Worm (Caenorhabditis elegans) whole organism, midembryonic: ENCODE results near the gene srh-284.

Experiments
- T22C8.4 ChIP-seq: fragments of 200-800 bp; sonication (Bioruptor generic); IDR thresholded peaks from 2 replicates; pipeline ENCODE4 v1.3.6; 2022; ENCODE audit warnings: missing genetic modification characterization, missing compliant biosample characterization
- cog-1 ChIP-seq: sonication (generic microtip); optimal IDR thresholded peaks from 2 replicates; lab custom pipeline; 2016; ENCODE audit warnings: missing genetic modification characterization, missing compliant biosample characterization
- flt-1 ChIP-seq: fragments of 200-800 bp; sonication (Bioruptor generic); IDR thresholded peaks from 2 replicates; pipeline ENCODE4 v1.3.6; 2022; ENCODE audit warnings: missing genetic modification characterization, missing compliant biosample characterization
- klf-2 ChIP-seq: fragments of 200-800 bp; sonication (Bioruptor generic); conservative IDR thresholded peaks from 2 replicates; pipeline ENCODE4 v1.3.6; 2022; ENCODE audit warnings: missing genetic modification reagents, missing genetic modification characterization, missing compliant biosample characterization
- med-1 ChIP-seq: sonication (generic microtip); optimal IDR thresholded peaks from 2 replicates; lab custom pipeline; 2017; ENCODE audit warnings: missing genetic modification characterization, mild to moderate bottlenecking, missing compliant biosample characterization, antibody characterized with exemption, missing genetic modification reagents; ENCODE audit not compliant: insufficient read depth
- ref-1 ChIP-seq: fragments of 200-800 bp; sonication (Bioruptor generic); conservative IDR thresholded peaks from 2 replicates; pipeline ENCODE4 v1.3.6; 2022; ENCODE audit warnings: missing genetic modification reagents, missing genetic modification characterization, missing compliant biosample characterization
- tab-1 ChIP-seq: fragments of 200-800 bp; sonication (Bioruptor generic); IDR thresholded peaks from 2 replicates; pipeline ENCODE4 v1.3.6; 2022; ENCODE audit warnings: missing genetic modification characterization, missing compliant biosample characterization
- ztf-29 ChIP-seq: fragments of 200-800 bp; sonication (Bioruptor generic); IDR thresholded peaks from 2 replicates; pipeline ENCODE4 v1.3.6; 2022; ENCODE audit warnings: missing genetic modification reagents, missing genetic modification characterization, missing compliant biosample characterization

DNA sequence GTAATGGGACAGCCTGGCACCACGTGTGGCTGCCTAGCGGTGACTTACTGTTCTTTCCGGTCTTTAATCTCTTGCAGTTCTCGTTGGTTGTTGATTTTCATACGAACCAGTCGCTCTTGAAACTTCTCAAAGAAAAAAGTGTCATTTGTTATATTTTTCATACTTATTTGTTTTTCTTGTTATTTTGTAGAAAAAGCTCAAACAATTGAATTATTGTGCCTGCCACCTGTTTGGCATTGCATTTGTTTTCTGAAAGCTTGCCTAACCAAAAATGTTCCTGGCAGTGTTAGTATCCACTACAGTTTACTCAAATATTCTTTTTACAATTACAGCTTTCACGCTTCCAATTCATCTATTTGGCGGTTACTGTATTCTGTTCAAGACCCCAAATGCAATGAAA, 2.3 kb upstream of the srh-284 start, which contains the start of the genes C47A10.16 and srh-283:
- TF ChIP-seq med-1 (GFP tag; lab: Kevin White, UChicago) (no peak), ztf-29 (no peak), flt-1 (GFP tag; lab: Robert Waterston, UW) (no peak), ref-1 (GFP tag; lab: Robert Waterston, UW) (no peak), T22C8.4 (GFP tag; lab: Robert Waterston, UW) (no peak), klf-2 (GFP tag; lab: Robert Waterston, UW) (no peak), cog-1 (tag; lab: Kevin White, UChicago) (no peak), tab-1 (GFP tag; lab: Robert Waterston, UW) (no peak)
